Fruit fly (Drosophila melanogaster) whole organism, wandering third instar larva: ENCODE data around the gene Edg78E.

Experiments used
- Abd-B ChIP-seq: fragments of >200 bp; optimal IDR thresholded peaks from 2 replicates; lab custom pipeline; 2017; ENCODE audit warnings: missing biosample characterization, missing genetic modification characterization
- CG32264 ChIP-seq: fragments of 200-800 bp; sonication (Bioruptor generic); optimal IDR thresholded peaks from 2 replicates; lab custom pipeline; 2016; ENCODE audit warnings: missing biosample characterization, missing genetic modification characterization
- CG9705 ChIP-seq: fragments of 200-800 bp; sonication (Bioruptor generic); optimal IDR thresholded peaks from 2 replicates; lab custom pipeline; 2018; ENCODE audit warnings: missing biosample characterization, mild to moderate bottlenecking, missing genetic modification characterization
- CrebA ChIP-seq: fragments of 200-800 bp; sonication (Bioruptor generic); optimal IDR thresholded peaks from 2 replicates; lab custom pipeline; 2016; ENCODE audit warnings: missing biosample characterization, mild to moderate bottlenecking, missing genetic modification characterization, borderline replicate concordance
- Dfd ChIP-seq: fragments of >200 bp; optimal IDR thresholded peaks from 2 replicates; lab custom pipeline; 2017; ENCODE audit warnings: missing biosample characterization, missing genetic modification characterization
- Dif ChIP-seq: fragments of 200-275, 200-300 bp; sonication (Bioruptor generic); optimal IDR thresholded peaks from 2 replicates; lab custom pipeline; 2018; ENCODE audit warnings: missing biosample characterization, missing genetic modification characterization; ENCODE audit not compliant: partially characterized antibody
- GATAd ChIP-seq: sonication (Bioruptor generic); optimal IDR thresholded peaks from 2 replicates; lab custom pipeline; 2016; ENCODE audit warnings: missing biosample characterization, missing genetic modification characterization
- HLH106 ChIP-seq: fragments of 200-800 bp; optimal IDR thresholded peaks from 3 replicates; lab custom pipeline; 2019; ENCODE audit warnings: missing biosample characterization, mild to moderate bottlenecking, missing genetic modification characterization, moderate library complexity
- Hnf4 ChIP-seq: fragments of 200-800 bp; sonication (Bioruptor generic); optimal IDR thresholded peaks from 2 replicates; lab custom pipeline; 2016; ENCODE audit warnings: missing biosample characterization, mild to moderate bottlenecking, missing genetic modification characterization
- Hr78 ChIP-seq: fragments of >200 bp; optimal IDR thresholded peaks from 2 replicates; lab custom pipeline; 2017; ENCODE audit warnings: missing biosample characterization, missing genetic modification characterization
- Hr83 ChIP-seq: fragments of 200-300 bp; sonication (Bioruptor generic); optimal IDR thresholded peaks from 2 replicates; lab custom pipeline; 2016; ENCODE audit warnings: missing biosample characterization, mild to moderate bottlenecking, missing genetic modification characterization, moderate library complexity; ENCODE audit not compliant: poor library complexity, severe bottlenecking
- Jra ChIP-seq: sonication (Bioruptor generic); optimal IDR thresholded peaks from 2 replicates; lab custom pipeline; 2016; ENCODE audit warnings: missing biosample characterization, missing genetic modification characterization
- Mio ChIP-seq: sonication (Bioruptor generic); optimal IDR thresholded peaks from 2 replicates; lab custom pipeline; 2016; ENCODE audit warnings: missing biosample characterization, missing genetic modification characterization
- Myc ChIP-seq: fragments of >200 bp; optimal IDR thresholded peaks from 2 replicates; lab custom pipeline; 2017
- N ChIP-seq: fragments of >200 bp; optimal IDR thresholded peaks from 2 replicates; lab custom pipeline; 2018; ENCODE audit warnings: missing biosample characterization, missing external identifiers, missing genetic modification characterization
- OdsH ChIP-seq: fragments of 200-800 bp; sonication (Bioruptor generic); optimal IDR thresholded peaks from 2 replicates; lab custom pipeline; 2016; ENCODE audit warnings: missing biosample characterization, mild to moderate bottlenecking, missing genetic modification characterization
- Rel ChIP-seq, 2 experiments: fragments of 200-800 bp; sonication (Bioruptor generic) in 1 of 2; optimal IDR thresholded peaks; 2 replicates in 1 of 2; 3 replicates in 1 of 2; lab custom pipeline; 2016 to 2019; ENCODE audit warnings: mild to moderate bottlenecking in 2 of 2, missing biosample characterization in 2 of 2, missing genetic modification characterization in 2 of 2, moderate library complexity in 1 of 2
- Sp1 ChIP-seq: fragments of 200-800 bp; sonication (Bioruptor generic); optimal IDR thresholded peaks from 3 replicates; lab custom pipeline; 2019; ENCODE audit warnings: missing biosample characterization, mild to moderate bottlenecking, missing genetic modification characterization, moderate library complexity
- Vsx2 ChIP-seq: fragments of 200-300, 225-300 bp; sonication (Bioruptor generic); optimal IDR thresholded peaks from 2 replicates; lab custom pipeline; 2018; ENCODE audit warnings: missing biosample characterization, missing genetic modification characterization; ENCODE audit not compliant: partially characterized antibody
- br ChIP-seq: fragments of 200-800 bp; sonication (Bioruptor generic); optimal IDR thresholded peaks from 2 replicates; lab custom pipeline; 2016; ENCODE audit warnings: missing biosample characterization, missing genetic modification characterization
- brk ChIP-seq: fragments of 200-800 bp; sonication (Bioruptor generic); optimal IDR thresholded peaks from 2 replicates; lab custom pipeline; 2016; ENCODE audit warnings: missing biosample characterization, mild to moderate bottlenecking, missing genetic modification characterization
- dl ChIP-seq, 2 experiments: fragments of 175-275, 200-275 bp in 1 of 2; fragments of 200-275 bp in 1 of 2; sonication (Bioruptor generic); optimal IDR thresholded peaks; lab custom pipeline; 2018; ENCODE audit warnings: mild to moderate bottlenecking in 2 of 2, missing biosample characterization in 2 of 2, missing genetic modification characterization in 2 of 2, moderate library complexity in 2 of 2; ENCODE audit not compliant: partially characterized antibody in 2 of 2, insufficient read depth in 1 of 2
- dmrt93B ChIP-seq: fragments of 200-800 bp; sonication (Bioruptor generic); optimal IDR thresholded peaks from 2 replicates; lab custom pipeline; 2018; ENCODE audit warnings: missing biosample characterization, mild to moderate bottlenecking, missing genetic modification characterization
- dsf ChIP-seq: sonication (Bioruptor generic); optimal IDR thresholded peaks from 2 replicates; lab custom pipeline; 2016; ENCODE audit warnings: missing biosample characterization, missing genetic modification characterization, borderline replicate concordance
- ey ChIP-seq: fragments of 200-800 bp; sonication (Bioruptor generic); optimal IDR thresholded peaks from 2 replicates; lab custom pipeline; 2016; ENCODE audit warnings: missing biosample characterization, missing genetic modification characterization
- foxo ChIP-seq, 2 experiments: fragments of 200-800 bp; sonication (Bioruptor generic); optimal IDR thresholded peaks; 2 replicates in 1 of 2; 3 replicates in 1 of 2; lab custom pipeline; 2016 to 2017; ENCODE audit warnings: missing biosample characterization in 2 of 2, missing genetic modification characterization in 2 of 2
- fru ChIP-seq: fragments of 200-800 bp; sonication (Bioruptor generic); optimal IDR thresholded peaks from 3 replicates; lab custom pipeline; 2016; ENCODE audit warnings: missing biosample characterization, mild to moderate bottlenecking, missing genetic modification characterization
- h ChIP-seq: fragments of 200-800 bp; sonication (Bioruptor generic); optimal IDR thresholded peaks from 3 replicates; lab custom pipeline; 2016; ENCODE audit warnings: missing biosample characterization, mild to moderate bottlenecking, missing genetic modification characterization
- jim ChIP-seq: fragments of 175-275, 200-325 bp; sonication (Bioruptor generic); optimal IDR thresholded peaks from 2 replicates; lab custom pipeline; 2016; ENCODE audit warnings: missing biosample characterization, mild to moderate bottlenecking, missing genetic modification characterization
- lola ChIP-seq: fragments of >200 bp; optimal IDR thresholded peaks from 2 replicates; lab custom pipeline; 2017; ENCODE audit warnings: missing biosample characterization, missing genetic modification characterization
- pan ChIP-seq: fragments of >200 bp; optimal IDR thresholded peaks from 2 replicates; lab custom pipeline; 2017
- psq ChIP-seq: fragments of 200-800 bp; sonication (Bioruptor generic); optimal IDR thresholded peaks from 3 replicates; lab custom pipeline; 2017; ENCODE audit warnings: missing biosample characterization, mild to moderate bottlenecking, missing genetic modification characterization, moderate library complexity
- rgr ChIP-seq: fragments of 200-800 bp; sonication (Bioruptor generic); optimal IDR thresholded peaks from 3 replicates; lab custom pipeline; 2016; ENCODE audit warnings: missing biosample characterization, mild to moderate bottlenecking, missing genetic modification characterization
- sage ChIP-seq: fragments of 200-800 bp; sonication (Bioruptor generic); optimal IDR thresholded peaks from 2 replicates; lab custom pipeline; 2016; ENCODE audit warnings: missing biosample characterization, mild to moderate bottlenecking, missing genetic modification characterization
- sv ChIP-seq: fragments of 200-800 bp; sonication (Bioruptor generic); optimal IDR thresholded peaks from 3 replicates; lab custom pipeline; 2016; ENCODE audit warnings: missing biosample characterization, missing genetic modification characterization
- tai ChIP-seq: sonication (Bioruptor generic); optimal IDR thresholded peaks from 2 replicates; lab custom pipeline; 2016; ENCODE audit warnings: missing biosample characterization, missing genetic modification characterization
- usp ChIP-seq: fragments of >200 bp; optimal IDR thresholded peaks from 2 replicates; lab custom pipeline; 2017; ENCODE audit warnings: missing biosample characterization, missing genetic modification characterization
- woc ChIP-seq: sonication (Bioruptor generic); optimal IDR thresholded peaks from 2 replicates; lab custom pipeline; 2016; ENCODE audit warnings: missing biosample characterization, mild to moderate bottlenecking, missing genetic modification characterization

The Edg78E gene

DNA sequence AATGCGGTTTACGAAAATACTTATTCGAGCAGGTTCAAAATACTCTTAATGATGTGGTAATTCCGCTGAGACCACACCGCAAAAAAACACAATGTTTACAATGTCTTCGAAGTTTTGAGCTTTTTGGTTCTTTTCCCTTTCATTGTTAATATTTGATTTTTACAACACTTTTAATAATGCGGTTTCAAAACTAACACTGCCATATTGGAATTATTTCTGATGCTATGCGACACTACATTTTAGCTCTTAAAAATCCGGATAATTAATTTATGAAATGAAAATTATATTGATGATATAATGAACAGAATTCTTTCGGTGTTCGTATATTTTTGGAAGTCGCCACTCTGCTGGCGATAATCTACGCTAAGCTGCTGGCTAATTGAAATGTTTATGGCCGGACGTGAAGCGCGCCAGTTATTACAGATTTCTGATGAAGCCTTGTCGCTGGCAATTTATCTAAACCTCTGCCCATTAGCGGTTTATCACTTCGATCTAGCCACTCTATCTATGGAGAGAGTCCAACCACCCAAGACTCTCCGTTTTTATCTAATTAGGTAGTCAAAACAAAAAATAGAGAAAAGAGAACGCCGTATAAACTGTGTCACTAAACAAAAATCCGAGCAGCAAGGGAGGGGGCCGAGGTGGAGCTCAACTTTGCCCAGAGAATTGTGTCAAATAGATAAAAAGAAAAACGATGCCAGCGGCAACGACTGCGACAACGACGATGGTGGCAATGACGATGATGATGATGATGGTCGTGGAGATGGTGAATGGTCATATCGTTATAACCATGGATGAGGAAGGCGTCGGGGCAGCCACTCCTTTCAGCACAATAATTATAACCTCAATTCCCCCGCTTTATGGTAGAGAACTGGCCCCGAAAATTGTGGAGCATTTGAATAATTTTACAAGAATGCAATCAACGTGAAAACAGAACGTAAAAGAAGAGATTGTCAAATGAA lies 41.3 kb downstream of the Edg78E start (continued):
- peak in 1 of 2 experiments; percentile 52 for TF ChIP-seq foxo (GFP tag; optimal IDR thresholded peaks at IDR 0.05; lab: Kevin White, UChicago)

- peak; percentile 37 for TF ChIP-seq jim (GFP tag; lab: Kevin White, UChicago)
- TF ChIP-seq HLH106 (tag; lab: Kevin White, UChicago) = peak; percentile 18
- TF ChIP-seq Hr83 (GFP tag; lab: Kevin White, UChicago) = peak; percentile 74
- no peak for TF ChIP-seq ey
Observed at dm6 chr3L:21254524-21254972, 43.1 kb downstream of the Edg78E start.

DNA sequence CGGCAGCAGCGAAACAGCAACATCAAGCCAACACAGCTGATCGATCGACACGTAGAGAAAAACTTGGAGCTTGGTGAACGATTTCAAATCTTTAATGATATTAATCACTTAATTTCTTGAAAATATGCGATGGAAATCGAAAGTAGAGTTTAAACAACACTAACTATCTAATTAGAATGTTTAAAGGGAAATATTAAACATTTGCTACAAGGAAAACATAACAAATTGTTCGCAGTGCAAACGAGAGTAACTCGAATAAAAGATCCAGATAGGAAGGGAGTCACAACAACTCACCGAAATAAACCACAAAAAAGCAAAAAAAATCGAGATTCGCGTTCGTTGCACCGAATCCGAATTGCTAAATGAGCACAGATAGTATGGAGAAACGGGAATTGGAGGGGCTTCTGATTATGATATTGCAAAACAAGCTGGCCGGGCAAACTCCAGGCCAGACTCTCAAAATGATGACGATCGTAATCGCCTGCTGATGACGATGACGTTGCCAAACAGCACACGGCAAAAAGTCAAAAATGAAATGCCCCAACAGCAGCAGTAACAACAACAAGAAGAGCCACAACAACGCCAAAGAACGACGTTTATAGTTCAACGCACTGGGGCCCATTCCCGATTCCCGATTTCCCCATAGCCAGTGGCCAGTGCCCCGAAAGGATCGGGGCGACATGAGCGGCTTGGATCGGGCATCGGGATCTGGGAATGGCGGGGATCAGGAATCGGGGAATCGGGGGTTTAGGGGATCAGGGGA lies 43.7 kb downstream of the Edg78E start:
- TF ChIP-seq N (GFP tag; lab: Kevin White, UChicago) (no peak), Hr78 (GFP tag; lab: Kevin White, UChicago) (no peak), Vsx2 (GFP tag; lab: Kevin White, UChicago) (no peak), dmrt93B (GFP tag; lab: Kevin White, UChicago) (peak; percentile 98), Jra (peak; percentile 97), dl (GFP tag; optimal IDR thresholded peaks at IDR 0.05; lab: Kevin White, UChicago; ENCODE audit: insufficient read depth in 1 of 2, partially characterized antibody in 2 of 2) (no peak), ey (peak; percentile 99), dsf (peak; percentile 92), Myc (lab: Kevin White, UChicago) (no peak), GATAd (GFP tag; lab: Kevin White, UChicago) (peak; percentile 94), sv (no peak), HLH106 (tag; lab: Kevin White, UChicago) (peak; percentile 99), CG9705 (GFP tag; lab: Kevin White, UChicago) (peak; percentile 98), jim (GFP tag; lab: Kevin White, UChicago) (peak; percentile 87), Sp1 (GFP tag; lab: Kevin White, UChicago) (peak; percentile 99), brk (GFP tag; lab: Kevin White, UChicago) (peak; percentile 97), woc (peak; percentile 98), tai (GFP tag; lab: Kevin White, UChicago) (peak; percentile 97), rgr (peak; percentile 99), Abd-B (no peak), OdsH (GFP tag; lab: Kevin White, UChicago) (peak; percentile 99), CrebA (GFP tag; lab: Kevin White, UChicago) (peak; percentile 95), Rel (GFP tag; optimal IDR thresholded peaks at IDR 0.05; lab: Kevin White, UChicago) (peak; percentile 96), Rel (tag; optimal IDR thresholded peaks at IDR 0.05; lab: Kevin White, UChicago) (peak; percentile 86), foxo (GFP tag; optimal IDR thresholded peaks at IDR 0.05; lab: Kevin White, UChicago) (peak; percentile 94 to 99), psq (GFP tag; lab: Kevin White, UChicago) (peak; percentile 97), Dfd (peak; percentile 59), Mio (GFP tag; lab: Kevin White, UChicago) (peak; percentile 85), Hnf4 (GFP tag; lab: Kevin White, UChicago) (peak; percentile 99), br (GFP tag; lab: Kevin White, UChicago) (peak; percentile 99), fru (GFP tag; lab: Kevin White, UChicago) (peak; percentile 99), CG32264 (GFP tag; lab: Kevin White, UChicago) (peak; percentile 98), sage (GFP tag; lab: Kevin White, UChicago) (peak; percentile 98), Hr83 (GFP tag; lab: Kevin White, UChicago) (peak; percentile 33), usp (GFP tag; lab: Kevin White, UChicago) (no peak), lola (GFP tag; lab: Kevin White, UChicago) (no peak), pan (lab: Kevin White, UChicago) (no peak), h (peak; percentile 99), Dif (GFP tag; lab: Kevin White, UChicago) (no peak)
- TF ChIP-seq, all 38 proteins: peak for 27
